Fruit fly (Drosophila melanogaster) whole organism, embryonic: ENCODE measurements around the gene MEP-1.

ENCODE experiments used
- ATbp ChIP-seq: fragments of 200-800 bp; sonication (Bioruptor generic); optimal IDR thresholded peaks from 2 replicates; lab custom pipeline; 2017; ENCODE audit warnings: missing biosample characterization, mild to moderate bottlenecking, missing genetic modification characterization, missing genetic modification reagents
- Adf1 ChIP-seq: fragments of 200-800 bp; sonication (Bioruptor generic); IDR thresholded peaks from 2 replicates; pipeline ENCODE4 v1.3.6; 2022; ENCODE audit warnings: missing biosample characterization, missing genetic modification characterization
- B-H1 ChIP-seq: fragments of 200-800 bp; sonication (Bioruptor generic); IDR thresholded peaks from 3 replicates; pipeline ENCODE4 v1.3.6; 2022; ENCODE audit warnings: missing biosample characterization, missing genetic modification characterization
- B-H2 ChIP-seq: fragments of 200-800 bp; sonication (Bioruptor generic); optimal IDR thresholded peaks from 2 replicates; lab custom pipeline; 2018; ENCODE audit warnings: missing biosample characterization, mild to moderate bottlenecking, missing genetic modification characterization
- Blimp-1 ChIP-seq: fragments of 200-800 bp; sonication (Bioruptor generic); optimal IDR thresholded peaks from 3 replicates; lab custom pipeline; 2018; ENCODE audit warnings: missing biosample characterization, missing genetic modification characterization, mild to moderate bottlenecking, moderate library complexity, missing genetic modification reagents
- CG11085 ChIP-seq: fragments of 200-800 bp; sonication (Bioruptor generic); IDR thresholded peaks from 2 replicates; pipeline ENCODE4 v1.3.6; 2022; ENCODE audit warnings: missing biosample characterization, missing genetic modification characterization
- CG11560 ChIP-seq: fragments of 200-800 bp; sonication (Bioruptor generic); IDR thresholded peaks from 3 replicates; pipeline ENCODE4 v1.3.6; 2022; ENCODE audit warnings: missing biosample characterization, missing genetic modification characterization
- CG12104 ChIP-seq: fragments of 200-800 bp; sonication (Bioruptor generic); optimal IDR thresholded peaks from 3 replicates; lab custom pipeline; 2016; ENCODE audit warnings: missing biosample characterization, missing genetic modification characterization
- CG12236 ChIP-seq: fragments of 200-800 bp; sonication (Bioruptor generic); optimal IDR thresholded peaks from 2 replicates; lab custom pipeline; 2016; ENCODE audit warnings: missing biosample characterization, missing genetic modification characterization
- CG16813 ChIP-seq: fragments of 200-800 bp; sonication (Bioruptor generic); IDR thresholded peaks from 3 replicates; pipeline ENCODE4 v1.3.6; 2022; ENCODE audit warnings: missing biosample characterization, missing genetic modification characterization; ENCODE audit not compliant: partially characterized antibody
- CG17802 ChIP-seq: fragments of 200-800 bp; sonication (Bioruptor generic); optimal IDR thresholded peaks from 2 replicates; lab custom pipeline; 2018; ENCODE audit warnings: missing biosample characterization, mild to moderate bottlenecking, missing genetic modification characterization, moderate library complexity
- CG17912 ChIP-seq: fragments of 200-800 bp; sonication (Bioruptor generic); optimal IDR thresholded peaks from 2 replicates; lab custom pipeline; 2018; ENCODE audit warnings: missing biosample characterization, mild to moderate bottlenecking, missing genetic modification characterization
- CG30020 ChIP-seq: fragments of 200-800 bp; optimal IDR thresholded peaks from 2 replicates; lab custom pipeline; 2019; ENCODE audit warnings: missing biosample characterization, mild to moderate bottlenecking, missing genetic modification characterization, moderate library complexity
- CG30431 ChIP-seq: fragments of 200-800 bp; sonication (Bioruptor generic); optimal IDR thresholded peaks from 2 replicates; lab custom pipeline; 2017; ENCODE audit warnings: missing biosample characterization, missing genetic modification characterization
- CG3281 ChIP-seq: fragments of 200-800 bp; sonication (Bioruptor generic); optimal IDR thresholded peaks from 3 replicates; lab custom pipeline; 2017; ENCODE audit warnings: missing biosample characterization, mild to moderate bottlenecking, missing genetic modification characterization
- CG5953 ChIP-seq: fragments of 200-800 bp; sonication (Bioruptor generic); IDR thresholded peaks from 2 replicates; pipeline ENCODE4 v1.3.6; 2022; ENCODE audit warnings: missing biosample characterization, missing genetic modification characterization
- CG7963 ChIP-seq: fragments of 200-800 bp; sonication (Bioruptor generic); IDR thresholded peaks from 3 replicates; pipeline ENCODE4 v1.3.6; 2022; ENCODE audit warnings: missing biosample characterization, missing genetic modification characterization; ENCODE audit not compliant: partially characterized antibody
- CG8924 ChIP-seq: fragments of 200-800 bp; optimal IDR thresholded peaks from 3 replicates; lab custom pipeline; 2019; ENCODE audit warnings: missing biosample characterization, mild to moderate bottlenecking, missing genetic modification characterization, moderate library complexity
- CG9797 ChIP-seq: fragments of 200-800 bp; sonication (Bioruptor generic); optimal IDR thresholded peaks from 3 replicates; lab custom pipeline; 2018; ENCODE audit warnings: missing biosample characterization, mild to moderate bottlenecking, missing genetic modification characterization
- Dad ChIP-seq: fragments of 200-800 bp; sonication (Bioruptor generic); optimal IDR thresholded peaks from 3 replicates; lab custom pipeline; 2016; ENCODE audit warnings: missing biosample characterization, missing genetic modification characterization
- HHEX ChIP-seq: fragments of 200-800 bp; sonication (Bioruptor generic); optimal IDR thresholded peaks from 3 replicates; lab custom pipeline; 2017; ENCODE audit warnings: missing biosample characterization, mild to moderate bottlenecking, missing genetic modification characterization, missing genetic modification reagents
- HLH3B ChIP-seq: fragments of 200-800 bp; sonication (Bioruptor generic); IDR thresholded peaks from 2 replicates; pipeline ENCODE4 v1.3.6; 2022; ENCODE audit warnings: missing biosample characterization, missing genetic modification characterization
- Jarid2 ChIP-seq: fragments of 200-800 bp; sonication (Bioruptor generic); optimal IDR thresholded peaks from 3 replicates; lab custom pipeline; 2017; ENCODE audit warnings: mild to moderate bottlenecking, missing biosample characterization, missing genetic modification reagents, missing genetic modification characterization
- MTF-1 ChIP-seq: fragments of 200-800 bp; sonication (Bioruptor generic); optimal IDR thresholded peaks from 2 replicates; lab custom pipeline; 2018; ENCODE audit warnings: missing biosample characterization, mild to moderate bottlenecking, missing genetic modification characterization, borderline replicate concordance
- Mes4 ChIP-seq: fragments of 200-800 bp; sonication (Bioruptor generic); optimal IDR thresholded peaks from 2 replicates; lab custom pipeline; 2016; ENCODE audit warnings: missing biosample characterization, missing genetic modification characterization
- Pdp1 ChIP-seq, 2 experiments: fragments of 200-800 bp; sonication (Bioruptor generic); optimal IDR thresholded peaks; 3 replicates each; lab custom pipeline; 2016; ENCODE audit warnings: missing biosample characterization in 2 of 2, missing genetic modification characterization in 2 of 2, mild to moderate bottlenecking in 1 of 2, moderate library complexity in 1 of 2
- Stat92E ChIP-seq, 3 experiments: fragments of >200 bp in 2 of 3; fragments of 200-800 bp in 1 of 3; sonication (Bioruptor generic) in 1 of 3; optimal IDR thresholded peaks; 2 replicates each; lab custom pipeline; 2017 to 2019; ENCODE audit warnings: missing biosample characterization in 3 of 3, missing genetic modification characterization in 3 of 3, mild to moderate bottlenecking in 1 of 3, moderate library complexity in 1 of 3
- Trl ChIP-seq, 3 experiments: fragments of >200 bp in 2 of 3; fragments of 200-800 bp in 1 of 3; sonication (Bioruptor generic) in 1 of 3; optimal IDR thresholded peaks; 2 replicates in 1 of 3; 3 replicates in 2 of 3; lab custom pipeline; 2016 to 2017; ENCODE audit warnings: missing biosample characterization in 1 of 3, missing genetic modification characterization in 1 of 3
- al ChIP-seq: fragments of 200-800 bp; sonication (Bioruptor generic); IDR thresholded peaks from 2 replicates; pipeline ENCODE4 v1.3.6; 2022; ENCODE audit warnings: missing biosample characterization, missing genetic modification characterization
- bowl ChIP-seq: fragments of 200-800 bp; sonication (Bioruptor generic); IDR thresholded peaks from 2 replicates; pipeline ENCODE4 v1.3.6; 2022; ENCODE audit warnings: missing biosample characterization, missing genetic modification characterization
- crp ChIP-seq, 2 experiments: fragments of 200-800 bp; sonication (Bioruptor generic); optimal IDR thresholded peaks; 2 replicates in 1 of 2; 3 replicates in 1 of 2; lab custom pipeline; 2017; ENCODE audit warnings: missing biosample characterization in 2 of 2, missing genetic modification characterization in 2 of 2, mild to moderate bottlenecking in 1 of 2, moderate library complexity in 1 of 2
- dmrt11E ChIP-seq: fragments of 200-800 bp; sonication (Bioruptor generic); optimal IDR thresholded peaks from 3 replicates; lab custom pipeline; 2018; ENCODE audit warnings: missing biosample characterization, mild to moderate bottlenecking, missing genetic modification characterization, moderate library complexity
- fd64A ChIP-seq: fragments of 200-800 bp; sonication (Bioruptor generic); optimal IDR thresholded peaks from 3 replicates; lab custom pipeline; 2018; ENCODE audit warnings: missing biosample characterization, mild to moderate bottlenecking, missing genetic modification characterization
- gfzf ChIP-seq: fragments of 200-800 bp; sonication (Bioruptor generic); optimal IDR thresholded peaks from 2 replicates; lab custom pipeline; 2016; ENCODE audit warnings: missing biosample characterization, mild to moderate bottlenecking, missing genetic modification characterization, moderate library complexity
- inv ChIP-seq: fragments of 200-800 bp; sonication (Bioruptor generic); IDR thresholded peaks from 2 replicates; pipeline ENCODE4 v1.3.6; 2022; ENCODE audit warnings: missing biosample characterization, missing genetic modification characterization; ENCODE audit not compliant: partially characterized antibody
- kah ChIP-seq: fragments of 200-800 bp; sonication (Bioruptor generic); optimal IDR thresholded peaks from 2 replicates; lab custom pipeline; 2018; ENCODE audit warnings: missing biosample characterization, mild to moderate bottlenecking, missing genetic modification characterization
- pan ChIP-seq, 4 experiments: fragments of >200 bp in 3 of 4; fragments of 200-800 bp in 1 of 4; sonication (Bioruptor generic) in 1 of 4; optimal IDR thresholded peaks in 3 of 4; IDR thresholded peaks in 1 of 4; 2 replicates each; pipeline versions ENCODE4 v1.3.6 to Lab custom; 2017 to 2022; ENCODE audit warnings: missing biosample characterization in 2 of 4, missing genetic modification characterization in 2 of 4, mixed read lengths in 1 of 4
- peb ChIP-seq: fragments of 200-800 bp; sonication (Bioruptor generic); IDR thresholded peaks from 2 replicates; pipeline ENCODE4 v1.3.6; 2022; ENCODE audit warnings: missing biosample characterization, missing genetic modification characterization
- pnt ChIP-seq: fragments of 200-800 bp; sonication (Bioruptor generic); optimal IDR thresholded peaks from 3 replicates; lab custom pipeline; 2016; ENCODE audit warnings: missing biosample characterization, missing genetic modification characterization
- pum ChIP-seq: fragments of 200-800 bp; sonication (Bioruptor generic); optimal IDR thresholded peaks from 2 replicates; lab custom pipeline; 2016; ENCODE audit warnings: missing biosample characterization, missing genetic modification characterization
- ranshi ChIP-seq: fragments of 200-800 bp; sonication (Bioruptor generic); IDR thresholded peaks from 2 replicates; pipeline ENCODE4 v1.3.6; 2022; ENCODE audit warnings: missing biosample characterization, missing genetic modification characterization
- salm ChIP-seq: fragments of 200-800 bp; sonication (Bioruptor generic); optimal IDR thresholded peaks from 2 replicates; lab custom pipeline; 2018; ENCODE audit warnings: missing biosample characterization, mild to moderate bottlenecking, missing genetic modification characterization
- stwl ChIP-seq: fragments of 200-800 bp; sonication (Bioruptor generic); optimal IDR thresholded peaks from 3 replicates; lab custom pipeline; 2018; ENCODE audit warnings: missing biosample characterization, mild to moderate bottlenecking, missing genetic modification characterization, moderate library complexity
- tup ChIP-seq: fragments of 200-800 bp; sonication (Bioruptor generic); optimal IDR thresholded peaks from 2 replicates; lab custom pipeline; 2016; ENCODE audit warnings: missing biosample characterization, mild to moderate bottlenecking, missing genetic modification characterization, moderate library complexity
- zen ChIP-seq: fragments of 200-800 bp; sonication (Bioruptor generic); optimal IDR thresholded peaks from 3 replicates; lab custom pipeline; 2018; ENCODE audit warnings: missing biosample characterization, mild to moderate bottlenecking, missing genetic modification characterization, moderate library complexity

Gene MEP-1

dm6 chr3L:2585794-2586741 is 45.4 kb upstream of the MEP-1 start, which contains the start of gene msn (continued):
- TF ChIP-seq Pdp1 (GFP tag; optimal IDR thresholded peaks at IDR 0.05; lab: Kevin White, UChicago) (peak in 1 of 2 experiments; percentile 71), CG16813 (GFP tag; lab: Robert Waterston, UW) (peak; percentile 40; the same call in 1 of the 3 replicates), fd64A (no peak), CG12236 (GFP tag; lab: Kevin White, UChicago) (no peak), salm (tag; lab: Kevin White, UChicago) (no peak), MTF-1 (GFP tag; lab: Kevin White, UChicago) (peak; percentile 24), peb (GFP tag; lab: Robert Waterston, UW) (no peak), CG30431 (GFP tag; lab: Kevin White, UChicago) (no peak), pan (optimal IDR thresholded peaks at IDR 0.05; lab: Kevin White, UChicago) (no peak), pan (GFP tag; optimal IDR thresholded peaks at IDR 0.05 in 1 of 2, IDR thresholded peaks at IDR 0.05 in 1 of 2) (peak in 1 of 2 experiments; percentile 50), B-H2 (peak; percentile 11), inv (GFP tag; lab: Robert Waterston, UW) (peak; percentile 28; the same call in 1 of the 2 replicates), Trl (optimal IDR thresholded peaks at IDR 0.05; lab: Kevin White, UChicago) (peak; percentile 92 to 97), Trl (GFP tag; optimal IDR thresholded peaks at IDR 0.05; lab: Kevin White, UChicago) (no peak), HLH3B (no peak), stwl (peak; percentile 59), Mes4 (GFP tag; lab: Kevin White, UChicago) (peak; percentile 8), CG17912 (peak; percentile 47), Adf1 (GFP tag; lab: Robert Waterston, UW) (peak; percentile 66), pum (GFP tag; lab: Kevin White, UChicago) (no peak), CG8924 (tag; lab: Kevin White, UChicago) (peak; percentile 57), CG7963 (GFP tag; lab: Robert Waterston, UW) (peak; percentile 51; the same call in 2 of the 3 replicates), Jarid2 (peak; percentile 94), pnt (no peak), bowl (GFP tag; lab: Robert Waterston, UW) (no peak), Dad (GFP tag; lab: Kevin White, UChicago) (peak; percentile 10), ATbp (no peak), CG11560 (tag; lab: Robert Waterston, UW) (0 out of 3 replicates have a peak, but pooled peaks have one; percentile 45), kah (GFP tag; lab: Kevin White, UChicago) (peak; percentile 55), CG9797 (GFP tag; lab: Kevin White, UChicago) (peak; percentile 91), CG5953 (no peak), ranshi (GFP tag; lab: Robert Waterston, UW) (peak; percentile 27; the same call in 1 of the 2 replicates), CG12104 (no peak), Blimp-1 (GFP tag; lab: Kevin White, UChicago) (no peak), tup (GFP tag; lab: Kevin White, UChicago) (no peak), Stat92E (GFP tag; optimal IDR thresholded peaks at IDR 0.05; lab: Kevin White, UChicago) (peak in 1 of 3 experiments; percentile 77), HHEX (GFP tag; lab: Kevin White, UChicago) (peak; percentile 4), al (GFP tag; lab: Robert Waterston, UW) (no peak), dmrt11E (no peak), zen (peak; percentile 27), B-H1 (GFP tag; lab: Robert Waterston, UW) (no peak; the same call in 2 of the 3 replicates), gfzf (peak; percentile 95), CG30020 (tag; lab: Kevin White, UChicago) (no peak), crp (GFP tag; optimal IDR thresholded peaks at IDR 0.05; lab: Kevin White, UChicago) (no peak), CG3281 (GFP tag; lab: Kevin White, UChicago) (peak; percentile 50), CG11085 (no peak; the same call in 1 of the 2 replicates), CG17802 (tag; lab: Kevin White, UChicago) (peak; percentile 23)
